Worm (Caenorhabditis elegans) whole organism, midembryonic: ENCODE results near the gene tag-335.

ENCODE experiments used
- T22C8.4 ChIP-seq: fragments of 200-800 bp; sonication (Bioruptor generic); IDR thresholded peaks from 2 replicates; pipeline ENCODE4 v1.3.6; 2022; ENCODE audit warnings: missing genetic modification characterization, missing compliant biosample characterization
- cog-1 ChIP-seq: sonication (generic microtip); optimal IDR thresholded peaks from 2 replicates; lab custom pipeline; 2016; ENCODE audit warnings: missing genetic modification characterization, missing compliant biosample characterization
- flt-1 ChIP-seq: fragments of 200-800 bp; sonication (Bioruptor generic); IDR thresholded peaks from 2 replicates; pipeline ENCODE4 v1.3.6; 2022; ENCODE audit warnings: missing genetic modification characterization, missing compliant biosample characterization
- klf-2 ChIP-seq: fragments of 200-800 bp; sonication (Bioruptor generic); conservative IDR thresholded peaks from 2 replicates; pipeline ENCODE4 v1.3.6; 2022; ENCODE audit warnings: missing genetic modification reagents, missing genetic modification characterization, missing compliant biosample characterization
- med-1 ChIP-seq: sonication (generic microtip); optimal IDR thresholded peaks from 2 replicates; lab custom pipeline; 2017; ENCODE audit warnings: missing genetic modification characterization, mild to moderate bottlenecking, missing compliant biosample characterization, antibody characterized with exemption, missing genetic modification reagents; ENCODE audit not compliant: insufficient read depth
- ref-1 ChIP-seq: fragments of 200-800 bp; sonication (Bioruptor generic); conservative IDR thresholded peaks from 2 replicates; pipeline ENCODE4 v1.3.6; 2022; ENCODE audit warnings: missing genetic modification reagents, missing genetic modification characterization, missing compliant biosample characterization
- tab-1 ChIP-seq: fragments of 200-800 bp; sonication (Bioruptor generic); IDR thresholded peaks from 2 replicates; pipeline ENCODE4 v1.3.6; 2022; ENCODE audit warnings: missing genetic modification characterization, missing compliant biosample characterization
- ztf-23 ChIP-seq: fragments of 200-800 bp; sonication (Bioruptor generic); IDR thresholded peaks from 2 replicates; pipeline ENCODE4 v1.3.6; 2022; ENCODE audit warnings: missing genetic modification reagents, missing genetic modification characterization, missing compliant biosample characterization

- TF ChIP-seq flt-1 (GFP tag; lab: Robert Waterston, UW) = no peak
- no peak for TF ChIP-seq tab-1 (GFP tag; lab: Robert Waterston, UW)
- no peak for TF ChIP-seq T22C8.4 (GFP tag; lab: Robert Waterston, UW)
- no peak for TF ChIP-seq klf-2 (GFP tag; lab: Robert Waterston, UW)
- TF ChIP-seq med-1 (GFP tag; lab: Kevin White, UChicago) = no peak
- no peak for TF ChIP-seq ref-1 (GFP tag; lab: Robert Waterston, UW)
- TF ChIP-seq cog-1 (tag; lab: Kevin White, UChicago) = no peak
- no peak for TF ChIP-seq ztf-23 (GFP tag; lab: Robert Waterston, UW)
Observed at ce11 chrIV:12302885-12303284, 24.5 kb upstream of the tag-335 start.
